Worm (Caenorhabditis elegans) whole organism, young adult: ENCODE data around the gene F34H10.4.

Experiments
- C06A6.2 ChIP-seq: fragments of 200-800 bp; sonication (Bioruptor generic); conservative IDR thresholded peaks from 2 replicates; pipeline ENCODE4 v1.3.6; 2022; ENCODE audit warnings: missing genetic modification characterization, missing compliant biosample characterization
- F23B12.7 ChIP-seq: sonication (generic microtip); optimal IDR thresholded peaks from 2 replicates; lab custom pipeline; 2017; ENCODE audit warnings: missing genetic modification characterization, mild to moderate bottlenecking, missing compliant biosample characterization, antibody characterized with exemption, moderate library complexity; ENCODE audit not compliant: insufficient read depth
- athp-1 ChIP-seq: sonication (generic microtip); optimal IDR thresholded peaks from 2 replicates; lab custom pipeline; 2017; ENCODE audit warnings: mild to moderate bottlenecking, missing genetic modification characterization, missing compliant biosample characterization
- ceh-100 ChIP-seq: fragments of 200-800 bp; sonication (Bioruptor generic); IDR thresholded peaks from 2 replicates; pipeline ENCODE4 v1.3.6; 2022; ENCODE audit warnings: missing genetic modification reagents, missing genetic modification characterization, missing compliant biosample characterization
- dox-1 ChIP-seq: fragments of 200-800 bp; sonication (Bioruptor generic); IDR thresholded peaks from 2 replicates; pipeline ENCODE4 v1.3.6; 2022; ENCODE audit warnings: missing genetic modification reagents, missing genetic modification characterization, missing compliant biosample characterization
- him-1 ChIP-seq: sonication (generic microtip); optimal IDR thresholded peaks from 2 replicates; lab custom pipeline; 2016; ENCODE audit warnings: missing genotype, missing genetic modification reagents, missing genetic modification characterization, missing compliant biosample characterization
- lin-40 ChIP-seq: sonication (generic microtip); optimal IDR thresholded peaks from 2 replicates; lab custom pipeline; 2016; ENCODE audit warnings: missing genetic modification characterization, mild to moderate bottlenecking, missing compliant biosample characterization, missing genotype, missing genetic modification reagents
- pha-4 ChIP-seq: fragments of 150-350 bp; sonication (generic microtip); optimal IDR thresholded peaks from 2 replicates; lab custom pipeline; 2014; ENCODE audit warnings: missing biosample characterization, missing genetic modification reagents, missing genetic modification characterization
- sptf-2 ChIP-seq: fragments of 200-800 bp; sonication (Bioruptor generic); optimal IDR thresholded peaks from 2 replicates; lab custom pipeline; 2018; ENCODE audit warnings: mild to moderate bottlenecking, missing genetic modification characterization, missing compliant biosample characterization
- unc-62 ChIP-seq: fragments of 150-350 bp; optimal IDR thresholded peaks from 2 replicates; lab custom pipeline; 2014; ENCODE audit warnings: missing biosample characterization, missing genetic modification reagents, missing genetic modification characterization

DNA sequence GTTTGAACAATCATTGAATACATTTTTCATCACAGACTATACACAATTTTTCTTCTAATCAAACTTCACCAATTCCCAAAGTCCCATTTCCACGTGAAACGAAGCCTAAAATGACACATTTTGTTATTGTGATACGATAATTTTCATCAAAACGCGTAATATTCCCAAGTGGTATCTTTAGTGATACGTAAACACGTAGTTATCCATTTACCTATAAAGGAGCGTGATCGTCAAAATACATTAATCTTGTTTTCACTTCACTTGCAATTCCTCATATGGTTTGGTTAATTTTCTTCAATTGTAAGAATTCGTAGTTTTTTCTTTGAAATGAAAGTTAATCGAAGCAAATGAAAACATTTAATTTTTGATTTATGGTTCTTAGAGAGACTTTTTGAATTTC, 18.8 kb upstream of the F34H10.4 start:
- TF ChIP-seq F23B12.7 (tag; lab: Kevin White, UChicago) (no peak), ceh-100 (GFP tag; lab: Robert Waterston, UW) (no peak), unc-62 (GFP tag; lab: Kevin White, UChicago) (no peak), pha-4 (tag; lab: Kevin White, UChicago) (no peak), C06A6.2 (no peak), sptf-2 (GFP tag; lab: Kevin White, UChicago) (no peak), dox-1 (no peak), lin-40 (tag; lab: Kevin White, UChicago) (no peak), athp-1 (tag; lab: Kevin White, UChicago) (no peak), him-1 (tag; lab: Kevin White, UChicago) (no peak)
